Fruit fly (Drosophila melanogaster) whole organism, pupa: ENCODE results near the gene CG6712.

Experiments used
- CG10348 ChIP-seq: fragments of 200-800 bp; sonication (Bioruptor generic); IDR thresholded peaks from 2 replicates; pipeline ENCODE4 v1.3.6; 2022; ENCODE audit warnings: missing biosample characterization, missing genetic modification characterization
- CG13204 ChIP-seq: fragments of 200-800 bp; sonication (Bioruptor generic); optimal IDR thresholded peaks from 2 replicates; lab custom pipeline; 2018; ENCODE audit warnings: missing biosample characterization, mild to moderate bottlenecking, missing genetic modification characterization, moderate library complexity
- CG17806 ChIP-seq: fragments of 200-800 bp; sonication (Bioruptor generic); optimal IDR thresholded peaks from 2 replicates; lab custom pipeline; 2018; ENCODE audit warnings: missing biosample characterization, mild to moderate bottlenecking, missing genetic modification characterization, moderate library complexity
- CG32121 ChIP-seq: fragments of 200-800 bp; sonication (Bioruptor generic); IDR thresholded peaks from 2 replicates; pipeline ENCODE4 v1.3.6; 2022; ENCODE audit warnings: missing biosample characterization, missing genetic modification characterization
- CG34367 ChIP-seq: fragments of 200-800 bp; sonication (Bioruptor generic); optimal IDR thresholded peaks from 2 replicates; lab custom pipeline; 2018; ENCODE audit warnings: missing biosample characterization, mild to moderate bottlenecking, missing genetic modification characterization
- CG8159 ChIP-seq: fragments of 200-800 bp; sonication (Bioruptor generic); optimal IDR thresholded peaks from 3 replicates; lab custom pipeline; 2018; ENCODE audit warnings: missing biosample characterization, mild to moderate bottlenecking, missing genetic modification characterization, moderate library complexity
- CG8301 ChIP-seq: fragments of 200-800 bp; sonication (Bioruptor generic); optimal IDR thresholded peaks from 2 replicates; lab custom pipeline; 2018; ENCODE audit warnings: missing biosample characterization, mild to moderate bottlenecking, missing genetic modification characterization
- CG9948 ChIP-seq: fragments of 200-800 bp; sonication (Bioruptor generic); optimal IDR thresholded peaks from 2 replicates; lab custom pipeline; 2018; ENCODE audit warnings: missing biosample characterization, mild to moderate bottlenecking, missing genetic modification characterization, moderate library complexity
- D1 ChIP-seq: fragments of 200-800 bp; sonication (Bioruptor generic); optimal IDR thresholded peaks from 2 replicates; lab custom pipeline; 2018; ENCODE audit warnings: missing biosample characterization, mild to moderate bottlenecking, missing genetic modification characterization, moderate library complexity
- EcR ChIP-seq: fragments of 200-800 bp; sonication (Bioruptor generic); optimal IDR thresholded peaks from 3 replicates; lab custom pipeline; 2019; ENCODE audit warnings: missing biosample characterization, missing genetic modification characterization, mild to moderate bottlenecking, moderate library complexity, missing genetic modification reagents
- Ets98B ChIP-seq: fragments of 200-800 bp; sonication (Bioruptor generic); IDR thresholded peaks from 2 replicates; pipeline ENCODE4 v1.3.6; 2022; ENCODE audit warnings: missing biosample characterization, missing genetic modification characterization
- Snoo ChIP-seq: fragments of 200-800 bp; sonication (Bioruptor generic); optimal IDR thresholded peaks from 3 replicates; lab custom pipeline; 2017; ENCODE audit warnings: missing biosample characterization, mild to moderate bottlenecking, missing genetic modification characterization, inconsistent platforms
- gl ChIP-seq: fragments of 200-800 bp; sonication (Bioruptor generic); optimal IDR thresholded peaks from 2 replicates; lab custom pipeline; 2018; ENCODE audit warnings: missing biosample characterization, mild to moderate bottlenecking, missing genetic modification characterization

DNA sequence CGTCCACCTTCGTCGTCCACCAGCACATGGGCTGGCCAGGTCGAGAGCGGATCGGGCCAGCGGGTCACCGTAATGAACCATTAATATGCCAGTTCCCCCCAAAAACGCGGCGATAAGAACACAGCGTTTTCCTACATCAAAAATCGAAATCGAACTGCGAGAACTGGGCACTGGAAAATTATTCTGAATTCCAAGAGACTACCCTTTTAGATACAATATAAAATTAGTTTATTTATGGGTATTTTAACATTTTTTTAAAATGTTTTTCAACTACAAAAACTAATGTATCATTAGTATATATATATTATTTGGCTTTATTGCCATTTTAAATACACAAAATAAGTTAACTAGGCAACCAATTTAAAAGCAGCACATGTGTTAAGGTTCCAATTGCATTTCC is 17.6 kb downstream of the CG6712 start:
- TF ChIP-seq CG8301 (no peak), gl (tag; lab: Kevin White, UChicago) (no peak), CG9948 (no peak), CG10348 (GFP tag; lab: Robert Waterston, UW) (no peak), CG34367 (tag; lab: Kevin White, UChicago) (no peak), EcR (no peak), CG13204 (GFP tag; lab: Kevin White, UChicago) (no peak), CG17806 (no peak), Snoo (tag; lab: Kevin White, UChicago) (no peak), D1 (tag; lab: Kevin White, UChicago) (no peak), CG8159 (tag; lab: Kevin White, UChicago) (no peak), Ets98B (GFP tag; lab: Robert Waterston, UW) (no peak), CG32121 (GFP tag; lab: Robert Waterston, UW) (no peak)
